Worm (Caenorhabditis elegans) whole organism, late embryonic: ENCODE measurements around the gene Y13C8A.1.
A peak's percentile ranks its signal among the peaks of the same experiment; 100 is the strongest.
"Not testable (repeated sequence)": the region's sequence is repeated elsewhere in the genome, so short reads cannot be mapped to it uniquely, and the experiment has no call there.

Experiments
- C08G9.2 ChIP-seq: sonication (generic microtip); optimal IDR thresholded peaks from 2 replicates; lab custom pipeline; 2016; ENCODE audit warnings: mild to moderate bottlenecking, missing genetic modification characterization, moderate library complexity, missing compliant biosample characterization
- F13H6.1 ChIP-seq: sonication (generic microtip); optimal IDR thresholded peaks from 2 replicates; lab custom pipeline; 2016; ENCODE audit warnings: missing genetic modification characterization, missing compliant biosample characterization
- T23F11.4 ChIP-seq: fragments of 200-800 bp; sonication (Bioruptor generic); optimal IDR thresholded peaks from 2 replicates; lab custom pipeline; 2018; ENCODE audit warnings: mild to moderate bottlenecking, missing genetic modification characterization, missing compliant biosample characterization
- Y22D7AL.16 ChIP-seq: sonication (generic microtip); optimal IDR thresholded peaks from 2 replicates; lab custom pipeline; 2016; ENCODE audit warnings: missing genetic modification characterization, missing compliant biosample characterization
- ahr-1 ChIP-seq: sonication (generic microtip); optimal IDR thresholded peaks from 2 replicates; lab custom pipeline; 2016; ENCODE audit warnings: missing genetic modification characterization, missing compliant biosample characterization
- ama-1 ChIP-seq: fragments of 150-350 bp; optimal IDR thresholded peaks from 2 replicates; lab custom pipeline; 2014
- ceh-14 ChIP-seq: sonication (generic microtip); optimal IDR thresholded peaks from 2 replicates; lab custom pipeline; 2016; ENCODE audit warnings: missing genotype, missing genetic modification characterization, missing compliant biosample characterization
- ceh-30 ChIP-seq: fragments of 150-350 bp; optimal IDR thresholded peaks from 2 replicates; lab custom pipeline; 2014; ENCODE audit warnings: missing biosample characterization, missing genetic modification characterization
- ceh-45 ChIP-seq: fragments of 200-800 bp; sonication (Bioruptor generic); IDR thresholded peaks from 2 replicates; pipeline ENCODE4 v1.3.6; 2022; ENCODE audit warnings: missing genetic modification reagents, missing genetic modification characterization, missing compliant biosample characterization
- ceh-48 ChIP-seq: sonication (generic microtip); optimal IDR thresholded peaks from 2 replicates; lab custom pipeline; 2016; ENCODE audit warnings: missing genetic modification characterization, inconsistent platforms, missing compliant biosample characterization
- dve-1 ChIP-seq: sonication (generic microtip); optimal IDR thresholded peaks from 2 replicates; lab custom pipeline; 2017; ENCODE audit warnings: antibody characterized with exemption, mild to moderate bottlenecking, missing genetic modification characterization, missing compliant biosample characterization
- fkh-6 ChIP-seq: sonication (generic microtip); optimal IDR thresholded peaks from 2 replicates; lab custom pipeline; 2016; ENCODE audit warnings: missing genetic modification characterization, missing compliant biosample characterization
- hlh-15 ChIP-seq: sonication (generic microtip); optimal IDR thresholded peaks from 2 replicates; lab custom pipeline; 2016; ENCODE audit warnings: missing genetic modification characterization, missing compliant biosample characterization
- hlh-8 ChIP-seq: sonication (generic microtip); optimal IDR thresholded peaks from 2 replicates; lab custom pipeline; 2016; ENCODE audit warnings: missing genotype, missing genetic modification characterization, missing compliant biosample characterization
- nfya-1 ChIP-seq: sonication (generic microtip); optimal IDR thresholded peaks from 2 replicates; lab custom pipeline; 2017; ENCODE audit warnings: missing genetic modification characterization, mild to moderate bottlenecking, missing compliant biosample characterization, antibody characterized with exemption, moderate library complexity
- nhr-11 ChIP-seq: fragments of 150-350 bp; optimal IDR thresholded peaks from 2 replicates; lab custom pipeline; 2014; ENCODE audit warnings: missing biosample characterization, missing genetic modification characterization
- npax-4 ChIP-seq: sonication (generic microtip); optimal IDR thresholded peaks from 2 replicates; lab custom pipeline; 2016; ENCODE audit warnings: missing genetic modification characterization, missing compliant biosample characterization
- odd-2 ChIP-seq: sonication (generic microtip); optimal IDR thresholded peaks from 2 replicates; lab custom pipeline; 2017; ENCODE audit warnings: antibody characterized with exemption, mild to moderate bottlenecking, missing genetic modification characterization, missing compliant biosample characterization
- pag-3 ChIP-seq: sonication (generic microtip); optimal IDR thresholded peaks from 2 replicates; lab custom pipeline; 2016; ENCODE audit warnings: missing compliant biosample characterization, missing genetic modification characterization, borderline replicate concordance
- pat-9 ChIP-seq: fragments of 200-800 bp; sonication (Bioruptor generic); optimal IDR thresholded peaks from 2 replicates; lab custom pipeline; 2018; ENCODE audit warnings: mild to moderate bottlenecking, missing genetic modification characterization, moderate library complexity, missing compliant biosample characterization
- pha-2 ChIP-seq: sonication (generic microtip); optimal IDR thresholded peaks from 2 replicates; lab custom pipeline; 2017; ENCODE audit warnings: mild to moderate bottlenecking, missing genetic modification characterization, missing compliant biosample characterization
- pha-4 ChIP-seq: fragments of 150-350 bp; optimal IDR thresholded peaks from 2 replicates; lab custom pipeline; 2018; ENCODE audit warnings: missing biosample characterization, missing genetic modification reagents, missing genetic modification characterization
- pros-1 ChIP-seq: fragments of 150-350 bp; optimal IDR thresholded peaks from 2 replicates; lab custom pipeline; 2014; ENCODE audit warnings: missing biosample characterization, missing genetic modification reagents, missing genetic modification characterization
- sox-2 ChIP-seq: fragments of 200-800 bp; sonication (Bioruptor generic); IDR thresholded peaks from 2 replicates; pipeline ENCODE4 v1.3.6; 2022; ENCODE audit warnings: missing genetic modification reagents, missing genetic modification characterization, missing compliant biosample characterization
- syd-9 ChIP-seq: sonication (generic microtip); optimal IDR thresholded peaks from 2 replicates; lab custom pipeline; 2016; ENCODE audit warnings: mild to moderate bottlenecking, missing genetic modification characterization, moderate library complexity, missing compliant biosample characterization
- tbx-2 ChIP-seq: sonication (generic microtip); optimal IDR thresholded peaks from 2 replicates; lab custom pipeline; 2016; ENCODE audit warnings: missing genetic modification characterization, missing compliant biosample characterization
- tbx-7 ChIP-seq: sonication (generic microtip); optimal IDR thresholded peaks from 2 replicates; lab custom pipeline; 2016; ENCODE audit warnings: missing genotype, missing genetic modification characterization, missing compliant biosample characterization
- ttx-3 ChIP-seq: sonication (generic microtip); optimal IDR thresholded peaks from 2 replicates; lab custom pipeline; 2016; ENCODE audit warnings: missing genetic modification reagents, missing genetic modification characterization, missing compliant biosample characterization
- unc-3 ChIP-seq, 2 experiments: fragments of 200-800 bp in 1 of 2; sonication (Bioruptor generic) in 1 of 2; sonication (generic microtip) in 1 of 2; conservative IDR thresholded peaks in 1 of 2; optimal IDR thresholded peaks in 1 of 2; 2 replicates each; pipeline versions ENCODE4 v1.3.6 to Lab custom; 2016 to 2022; ENCODE audit warnings: missing compliant biosample characterization in 2 of 2, missing genetic modification characterization in 2 of 2, missing genetic modification reagents in 1 of 2
- zip-5 ChIP-seq: sonication (generic microtip); optimal IDR thresholded peaks from 2 replicates; lab custom pipeline; 2016; ENCODE audit warnings: missing genetic modification characterization, missing compliant biosample characterization
- ztf-16 ChIP-seq: sonication (generic microtip); optimal IDR thresholded peaks from 2 replicates; lab custom pipeline; 2017; ENCODE audit warnings: missing genetic modification characterization, missing compliant biosample characterization

Y13C8A.1 gene

DNA sequence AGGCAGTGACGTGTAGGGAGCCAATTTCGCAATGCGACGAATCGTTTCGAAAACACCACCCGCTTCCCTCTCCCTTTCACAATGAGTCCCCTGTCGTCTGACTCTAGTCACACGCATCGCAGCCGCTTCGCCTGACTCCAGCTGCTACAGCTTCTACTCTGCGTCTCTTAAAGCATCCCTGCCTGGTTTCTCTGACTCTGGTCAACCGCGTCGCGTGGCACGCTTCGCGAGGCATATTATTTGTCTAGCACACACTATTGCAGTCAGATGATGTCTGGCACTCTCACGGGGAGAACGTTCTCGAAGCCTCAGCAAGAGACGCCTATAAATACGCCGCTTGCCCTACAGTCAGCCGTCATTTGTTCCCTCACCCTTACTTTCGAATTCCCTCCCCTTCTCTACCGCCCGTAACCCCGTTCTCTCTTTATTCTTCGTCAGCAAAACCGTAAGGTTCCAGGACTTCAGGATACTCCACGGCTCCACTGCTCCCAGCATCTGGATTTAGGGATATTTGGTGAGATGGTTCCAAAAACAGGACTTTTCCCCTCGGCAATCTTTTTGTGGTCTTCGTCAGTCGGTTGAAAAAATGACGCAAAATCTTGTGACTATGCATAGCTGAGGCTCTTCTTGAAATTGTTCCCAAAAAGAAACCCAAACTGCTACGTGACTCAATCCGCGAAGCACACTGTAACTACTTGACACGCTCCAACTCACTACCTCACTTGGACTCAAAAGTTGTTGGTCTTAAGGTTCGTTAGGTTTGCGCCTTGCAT, 46.2 kb downstream of the Y13C8A.1 start (continued):
- TF ChIP-seq nfya-1 (tag; lab: Kevin White, UChicago) (peak; percentile 98), zip-5 (tag; lab: Kevin White, UChicago) (peak; percentile 12), hlh-15 (tag; lab: Kevin White, UChicago) (no peak), ceh-14 (tag; lab: Kevin White, UChicago) (peak; percentile 86), hlh-8 (tag; lab: Kevin White, UChicago) (peak; percentile 85), tbx-2 (tag; lab: Kevin White, UChicago) (peak; percentile 98), C08G9.2 (tag; lab: Kevin White, UChicago) (peak; percentile 74), T23F11.4 (GFP tag; lab: Kevin White, UChicago) (no peak), pha-4 (no peak), pat-9 (tag; lab: Kevin White, UChicago) (peak; percentile 31), npax-4 (no peak), odd-2 (no peak), F13H6.1 (tag; lab: Kevin White, UChicago) (peak; percentile 93), ceh-48 (tag; lab: Kevin White, UChicago) (peak; percentile 6), ttx-3 (tag; lab: Kevin White, UChicago) (peak; percentile 44), pag-3 (tag; lab: Kevin White, UChicago) (peak; percentile 7), syd-9 (peak; percentile 90), ahr-1 (tag; lab: Kevin White, UChicago) (peak; percentile 60)

ce11 chrX:16930333-16930621, 46.8 kb downstream of the Y13C8A.1 start:
- no peak for TF ChIP-seq dve-1 (tag; lab: Kevin White, UChicago)
- TF ChIP-seq tbx-7 (tag; lab: Kevin White, UChicago) = no peak
- no peak for TF ChIP-seq odd-2
- TF ChIP-seq ahr-1 (tag; lab: Kevin White, UChicago) = no peak
- no peak for TF ChIP-seq tbx-2 (tag; lab: Kevin White, UChicago)
- TF ChIP-seq Y22D7AL.16 = no peak
- no peak for TF ChIP-seq pha-2 (tag; lab: Kevin White, UChicago)
- TF ChIP-seq nhr-11 (tag; lab: Kevin White, UChicago) = no peak

DNA sequence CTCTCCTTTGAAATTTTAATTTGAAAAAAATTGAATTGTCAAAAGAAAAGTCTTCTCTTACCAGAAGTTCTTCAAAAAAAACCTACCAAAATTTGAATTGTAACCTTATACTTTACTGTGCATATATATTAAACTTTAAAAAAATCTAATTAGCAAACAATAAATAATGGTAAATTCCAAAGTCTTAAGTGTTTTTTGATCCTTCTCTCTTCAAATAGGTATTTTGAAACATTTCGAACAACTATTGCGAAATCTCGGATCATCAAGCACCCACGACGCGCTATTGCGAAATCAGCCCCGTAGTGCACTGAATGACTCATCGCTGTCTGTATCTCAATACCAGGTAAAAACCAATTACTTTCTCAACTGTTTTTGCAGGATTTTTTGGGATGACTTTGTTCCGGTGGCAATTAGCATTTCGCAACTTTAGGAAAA, 47.2 kb downstream of the Y13C8A.1 start:
- TF ChIP-seq ahr-1 (tag; lab: Kevin White, UChicago) (peak; percentile 34), ceh-30 (tag; lab: Kevin White, UChicago) (peak; percentile 9), fkh-6 (tag; lab: Kevin White, UChicago) (no peak), ama-1 (lab: Kevin White, UChicago) (peak; percentile 80), ztf-16 (tag; lab: Kevin White, UChicago) (no peak), ceh-45 (GFP tag; lab: Robert Waterston, UW) (0 out of 2 replicates have a peak, but pooled peaks have one; percentile 47)

- peak; percentile 34 for TF ChIP-seq dve-1 (tag; lab: Kevin White, UChicago)
- peak; percentile 29 for TF ChIP-seq nhr-11 (tag; lab: Kevin White, UChicago)
- TF ChIP-seq ama-1 (lab: Kevin White, UChicago) = peak; percentile 87
- no peak for TF ChIP-seq pros-1 (tag; lab: Kevin White, UChicago)
- TF ChIP-seq ceh-30 (tag; lab: Kevin White, UChicago) = peak; percentile 25
- peak; percentile 17 for TF ChIP-seq F13H6.1 (tag; lab: Kevin White, UChicago)
These were observed 47.9 kb downstream of the Y13C8A.1 start for ce11 chrX:16931255-16932023.

- TF ChIP-seq unc-3 (GFP tag; conservative IDR thresholded peaks at IDR 0.05; lab: Robert Waterston, UW) (peak; percentile 64; the same call in 1 of the 2 replicates), sox-2 (peak; percentile 21)
- TF ChIP-seq unc-3 (tag; optimal IDR thresholded peaks at IDR 0.05; lab: Kevin White, UChicago) = not testable (repeated sequence)
These were observed 48.8 kb downstream of the Y13C8A.1 start for ce11 chrX:16932339-16932738.
